Worm (Caenorhabditis elegans): ENCODE data around the gene T06E6.10.

The T06E6.10 gene

ce11 chrV:15398728-15399127 is 19.2 kb upstream of the T06E6.10 start, which contains the start of gene fbxa-199:
TSS of gene fbxa-199 (minus strand) at chrV:15398828.
- TF ChIP-seq ztf-28 (GFP tag; IDR thresholded peaks at IDR 0.05), result no peak
- TF ChIP-seq zim-3 (tag; optimal IDR thresholded peaks at IDR 0.05), result no peak
- TF ChIP-seq atf-7 (tag; optimal IDR thresholded peaks at IDR 0.05), result no peak
- no peak for TF ChIP-seq rpc-1 (optimal IDR thresholded peaks at IDR 0.05)
- TF ChIP-seq rpc-1 (tag; optimal IDR thresholded peaks at IDR 0.05), result no peak
- TF ChIP-seq F33H1.4 (GFP tag; IDR thresholded peaks at IDR 0.05), result no peak
- TF ChIP-seq F52B5.7 (tag; optimal IDR thresholded peaks at IDR 0.05), result no peak
- no peak for TF ChIP-seq snpc-4 (GFP tag; optimal IDR thresholded peaks at IDR 0.05)
- TF ChIP-seq snpc-4 (tag; optimal IDR thresholded peaks at IDR 0.05), result no peak
- no peak for TF ChIP-seq ztf-6 (GFP tag; IDR thresholded peaks at IDR 0.05)
- no peak for TF ChIP-seq ztf-18 (tag; optimal IDR thresholded peaks at IDR 0.05)
- no peak for TF ChIP-seq xnd-1 (tag; optimal IDR thresholded peaks at IDR 0.05)
- TF ChIP-seq egrh-3 (GFP tag; IDR thresholded peaks at IDR 0.05), result no peak
- no peak for TF ChIP-seq ceh-58 (GFP tag; IDR thresholded peaks at IDR 0.05)
- no peak for TF ChIP-seq lin-54 (GFP tag; optimal IDR thresholded peaks at IDR 0.05)

ce11 chrV:15399691-15400377 is 18.1 kb upstream of the T06E6.10 start, which contains the start of the genes T06E6.15 and sri-7:
TSS of gene T06E6.15 (minus strand) at chrV:15399791.
TSS of gene sri-7 (plus strand) at chrV:15400327.
- TF ChIP-seq nhr-27 (tag; optimal IDR thresholded peaks at IDR 0.05) (no peak), F57A8.1 (GFP tag; optimal IDR thresholded peaks at IDR 0.05) (no peak), attf-6 (GFP tag; IDR thresholded peaks at IDR 0.05) (no peak), madf-3 (GFP tag; IDR thresholded peaks at IDR 0.05) (no peak), mel-28 (tag; optimal IDR thresholded peaks at IDR 0.05; ENCODE audit: borderline replicate concordance) (no peak), ceh-91 (GFP tag; IDR thresholded peaks at IDR 0.05) (no peak), lin-54 (GFP tag; optimal IDR thresholded peaks at IDR 0.05) (no peak), ztf-6 (GFP tag; IDR thresholded peaks at IDR 0.05) (no peak), gei-17 (GFP tag; optimal IDR thresholded peaks at IDR 0.05) (no peak), hsf-1 (GFP tag; IDR thresholded peaks at IDR 0.05) (no peak), Y67H2A.10 (GFP tag; conservative IDR thresholded peaks at IDR 0.05) (no peak), pha-4 (tag; optimal IDR thresholded peaks at IDR 0.05) (no peak)

- no peak for TF ChIP-seq lir-1 (GFP tag; conservative IDR thresholded peaks at IDR 0.05)
- TF ChIP-seq tbx-9 (tag; optimal IDR thresholded peaks at IDR 0.05; ENCODE audit: borderline replicate concordance), result no peak
- no peak for TF ChIP-seq egl-44 (GFP tag; IDR thresholded peaks at IDR 0.05)
- TF ChIP-seq snpc-1.3 (tag; optimal IDR thresholded peaks at IDR 0.05; ENCODE audit: insufficient read depth), result no peak
- no peak for TF ChIP-seq egl-18 (GFP tag; IDR thresholded peaks at IDR 0.05)
- TF ChIP-seq snpc-3.4 (tag; optimal IDR thresholded peaks at IDR 0.05), result no peak
- no peak for TF ChIP-seq xnd-1 (tag; optimal IDR thresholded peaks at IDR 0.05)
- TF ChIP-seq lsl-1 (GFP tag; optimal IDR thresholded peaks at IDR 0.05), result no peak
- TF ChIP-seq sptf-2 (GFP tag; optimal IDR thresholded peaks at IDR 0.05), result no peak
These were observed 16.0 kb upstream of the T06E6.10 start, which contains the start of gene fbxa-135 for ce11 chrV:15401856-15402314. TSS of gene fbxa-135 (plus strand) at chrV:15402264.

DNA sequence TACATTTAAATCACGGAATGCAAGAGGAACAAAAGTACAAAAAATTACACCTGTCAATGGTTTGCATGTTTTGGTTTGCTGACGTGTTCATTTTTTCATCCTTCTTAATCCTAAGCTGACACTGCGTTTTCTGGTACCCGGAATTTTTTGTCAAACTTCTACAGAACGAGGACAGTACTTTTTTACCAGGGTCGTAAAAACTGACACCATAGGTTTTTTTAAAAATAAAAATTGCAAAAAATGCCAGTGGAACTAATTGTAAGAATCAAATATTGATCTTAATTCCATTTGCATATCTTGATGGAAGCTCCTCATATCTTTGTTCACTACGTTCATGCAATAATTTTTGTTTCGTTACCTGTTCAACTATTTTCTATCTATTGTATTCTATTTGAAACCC is 13.1 kb upstream of the T06E6.10 start, which contains the start of gene srh-258:
TSS of gene srh-258 (plus strand) at position 301 of the 400 bp plus-strand sequence.
- TF ChIP-seq B0261.1 (tag; optimal IDR thresholded peaks at IDR 0.05), result no peak
- no peak for TF ChIP-seq F22D6.2 (tag; optimal IDR thresholded peaks at IDR 0.05)
- TF ChIP-seq ceh-100 (GFP tag; IDR thresholded peaks at IDR 0.05), result no peak
- TF ChIP-seq nhr-80 (tag; optimal IDR thresholded peaks at IDR 0.05), result no peak
- TF ChIP-seq Y67H2A.10 (GFP tag; conservative IDR thresholded peaks at IDR 0.05), result no peak

All from whole organism, young adult.